Worm (Caenorhabditis elegans): ENCODE data around the gene B0035.21.

ce11 chrIV:11361409-11361808 lies 34.3 kb downstream of the B0035.21 start, which contains the start of gene T01G1.4:
- TF ChIP-seq snpc-4 (tag; optimal IDR thresholded peaks at IDR 0.05) (no peak), spr-1 (tag; optimal IDR thresholded peaks at IDR 0.05) (no peak), unc-62 (GFP tag; optimal IDR thresholded peaks at IDR 0.05 in 1 of 2) (no peak), unc-62 (tag; optimal IDR thresholded peaks at IDR 0.05) (no peak), jun-1 (tag; optimal IDR thresholded peaks at IDR 0.05) (no peak), ama-1 (optimal IDR thresholded peaks at IDR 0.05) (no peak), dmd-6 (GFP tag; IDR thresholded peaks at IDR 0.05) (no peak), unc-130 (GFP tag; optimal IDR thresholded peaks at IDR 0.05) (no peak), mxl-3 (GFP tag; optimal IDR thresholded peaks at IDR 0.05) (no peak), mep-1 (tag; optimal IDR thresholded peaks at IDR 0.05) (no peak), Y48G9A.11 (GFP tag; IDR thresholded peaks at IDR 0.05) (no peak), egl-27 (tag; optimal IDR thresholded peaks at IDR 0.05) (no peak)
